Worm (Caenorhabditis elegans): Measurements from ENCODE around the gene C56E6.7.

DNA sequence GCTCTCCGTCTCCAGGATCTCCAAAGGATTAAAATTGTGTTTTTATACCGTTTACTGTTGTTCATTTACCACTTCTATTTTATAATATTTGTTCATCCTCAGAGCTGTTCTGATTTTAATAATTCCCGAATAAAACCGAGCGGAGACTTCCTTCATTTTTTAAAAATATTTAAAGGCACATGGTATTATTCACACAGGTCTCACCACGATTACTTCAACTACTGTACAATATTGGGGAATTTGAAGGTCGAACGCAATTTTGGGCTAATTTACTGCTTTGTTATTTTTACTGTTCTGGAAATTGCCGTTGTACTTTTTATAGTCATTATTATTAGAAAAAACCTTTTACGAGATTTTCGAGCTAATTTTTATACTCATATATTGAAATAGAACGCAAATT lies 25.2 kb upstream of the C56E6.7 start:
- TF ChIP-seq blmp-1 (tag; optimal IDR thresholded peaks at IDR 0.05): no peak
- TF ChIP-seq lin-13 (GFP tag; optimal IDR thresholded peaks at IDR 0.05): no peak
- TF ChIP-seq alr-1 (tag; optimal IDR thresholded peaks at IDR 0.05; ENCODE audit: borderline replicate concordance): no peak
- TF ChIP-seq unc-62 (GFP tag; optimal IDR thresholded peaks at IDR 0.05): no peak
